Fruit fly (Drosophila melanogaster) whole organism, embryonic: ENCODE measurements around the gene Nf-YA.

Experiments used
- Antp ChIP-seq: fragments of 200-800 bp; sonication (Bioruptor generic); optimal IDR thresholded peaks from 3 replicates; lab custom pipeline; 2016; ENCODE audit warnings: missing biosample characterization, missing genetic modification characterization
- BEAF-32 ChIP-seq: fragments of 200-800 bp; sonication (Bioruptor generic); optimal IDR thresholded peaks from 3 replicates; lab custom pipeline; 2017; ENCODE audit warnings: missing biosample characterization, missing genetic modification characterization, mild to moderate bottlenecking, moderate library complexity, missing genetic modification reagents
- CG10462 ChIP-seq: fragments of 200-800 bp; sonication (Bioruptor generic); optimal IDR thresholded peaks from 2 replicates; lab custom pipeline; 2016; ENCODE audit warnings: missing biosample characterization, missing genetic modification characterization
- CG11696 ChIP-seq: fragments of 200-800 bp; sonication (Bioruptor generic); IDR thresholded peaks from 2 replicates; pipeline ENCODE4 v1.3.6; 2022; ENCODE audit warnings: missing biosample characterization, missing genetic modification characterization
- CG12236 ChIP-seq: fragments of 200-800 bp; sonication (Bioruptor generic); optimal IDR thresholded peaks from 2 replicates; lab custom pipeline; 2016; ENCODE audit warnings: missing biosample characterization, missing genetic modification characterization
- CG12659 ChIP-seq: fragments of 200-800 bp; sonication (Bioruptor generic); optimal IDR thresholded peaks from 3 replicates; lab custom pipeline; 2017; ENCODE audit warnings: mild to moderate bottlenecking, missing biosample characterization, missing genetic modification reagents, missing genetic modification characterization
- CG13775 ChIP-seq: fragments of 200-800 bp; sonication (Bioruptor generic); optimal IDR thresholded peaks from 3 replicates; lab custom pipeline; 2017; ENCODE audit warnings: missing biosample characterization, mild to moderate bottlenecking, missing genetic modification characterization
- CG14014 ChIP-seq: fragments of 200-800 bp; sonication (Bioruptor generic); IDR thresholded peaks from 2 replicates; pipeline ENCODE4 v1.3.6; 2022; ENCODE audit warnings: missing biosample characterization, missing genetic modification characterization
- CG14710 ChIP-seq: fragments of 200-800 bp; sonication (Bioruptor generic); optimal IDR thresholded peaks from 3 replicates; lab custom pipeline; 2019; ENCODE audit warnings: missing biosample characterization, mild to moderate bottlenecking, missing genetic modification characterization, moderate library complexity
- CG1602 ChIP-seq: fragments of 200-800 bp; sonication (Bioruptor generic); optimal IDR thresholded peaks from 3 replicates; lab custom pipeline; 2016; ENCODE audit warnings: missing biosample characterization, missing genetic modification characterization
- CG17385 ChIP-seq: fragments of 200-800 bp; sonication (Bioruptor generic); optimal IDR thresholded peaks from 3 replicates; lab custom pipeline; 2018; ENCODE audit warnings: missing biosample characterization, mild to moderate bottlenecking, missing genetic modification characterization
- CG30020 ChIP-seq: fragments of 200-800 bp; optimal IDR thresholded peaks from 2 replicates; lab custom pipeline; 2019; ENCODE audit warnings: missing biosample characterization, mild to moderate bottlenecking, missing genetic modification characterization, moderate library complexity
- CG31441 ChIP-seq: fragments of 200-800 bp; sonication (Bioruptor generic); IDR thresholded peaks from 2 replicates; pipeline ENCODE4 v1.3.6; 2022; ENCODE audit warnings: missing biosample characterization, missing genetic modification characterization
- CG3838 ChIP-seq: fragments of 200-800 bp; sonication (Bioruptor generic); optimal IDR thresholded peaks from 3 replicates; lab custom pipeline; 2016; ENCODE audit warnings: missing biosample characterization, missing genetic modification characterization
- CG3847 ChIP-seq: fragments of 200-800 bp; sonication (Bioruptor generic); IDR thresholded peaks from 2 replicates; pipeline ENCODE4 v1.3.6; 2022; ENCODE audit warnings: missing biosample characterization, missing genetic modification characterization
- CG42726 ChIP-seq: fragments of 200-800 bp; sonication (Bioruptor generic); IDR thresholded peaks from 2 replicates; pipeline ENCODE4 v1.3.6; 2022; ENCODE audit warnings: missing biosample characterization, missing genetic modification characterization; ENCODE audit not compliant: partially characterized antibody
- CG4328 ChIP-seq: fragments of 200-800 bp; sonication (Bioruptor generic); optimal IDR thresholded peaks from 3 replicates; lab custom pipeline; 2017; ENCODE audit warnings: missing biosample characterization, missing genetic modification reagents, missing genetic modification characterization
- CG6791 ChIP-seq: fragments of 200-800 bp; sonication (Bioruptor generic); IDR thresholded peaks from 3 replicates; pipeline ENCODE4 v1.3.6; 2022; ENCODE audit warnings: missing biosample characterization, missing genetic modification characterization; ENCODE audit not compliant: partially characterized antibody
- Elba2 ChIP-seq: fragments of 200-800 bp; sonication (Bioruptor generic); optimal IDR thresholded peaks from 3 replicates; lab custom pipeline; 2016; ENCODE audit warnings: missing biosample characterization, missing genetic modification characterization
- Fer1 ChIP-seq: fragments of 200-800 bp; sonication (Bioruptor generic); optimal IDR thresholded peaks from 2 replicates; lab custom pipeline; 2017; ENCODE audit warnings: missing biosample characterization, mild to moderate bottlenecking, missing genetic modification characterization
- GATAe ChIP-seq: fragments of 200-800 bp; sonication (Bioruptor generic); conservative IDR thresholded peaks from 2 replicates; pipeline ENCODE4 v1.3.6; 2022; ENCODE audit warnings: missing biosample characterization, missing genetic modification characterization
- Gug ChIP-seq: fragments of 200-800 bp; sonication (Bioruptor generic); IDR thresholded peaks from 4 replicates; pipeline ENCODE4 v1.3.6; 2022; ENCODE audit warnings: missing biosample characterization, missing genetic modification characterization
- Lim3 ChIP-seq: fragments of 200-800 bp; sonication (Bioruptor generic); IDR thresholded peaks from 2 replicates; pipeline ENCODE4 v1.3.6; 2022; ENCODE audit warnings: missing biosample characterization, missing genetic modification characterization
- MESR4 ChIP-seq: fragments of 200-800 bp; sonication (Bioruptor generic); optimal IDR thresholded peaks from 2 replicates; lab custom pipeline; 2018; ENCODE audit warnings: missing biosample characterization, mild to moderate bottlenecking, missing genetic modification characterization, moderate library complexity
- Mad ChIP-seq: fragments of 200-800 bp; sonication (Bioruptor generic); optimal IDR thresholded peaks from 2 replicates; lab custom pipeline; 2016; ENCODE audit warnings: missing biosample characterization, missing genetic modification characterization
- Side ChIP-seq: fragments of 200-800 bp; sonication (Bioruptor generic); optimal IDR thresholded peaks from 2 replicates; lab custom pipeline; 2016; ENCODE audit warnings: missing biosample characterization, missing genetic modification characterization
- Sry-δ ChIP-seq: fragments of 200-800 bp; sonication (Bioruptor generic); optimal IDR thresholded peaks from 2 replicates; lab custom pipeline; 2016; ENCODE audit warnings: missing biosample characterization, missing genetic modification characterization
- Xbp1 ChIP-seq: fragments of 200-800 bp; sonication (Bioruptor generic); optimal IDR thresholded peaks from 3 replicates; lab custom pipeline; 2016; ENCODE audit warnings: missing biosample characterization, mild to moderate bottlenecking, missing genetic modification characterization
- al ChIP-seq: fragments of 200-800 bp; sonication (Bioruptor generic); IDR thresholded peaks from 2 replicates; pipeline ENCODE4 v1.3.6; 2022; ENCODE audit warnings: missing biosample characterization, missing genetic modification characterization
- aop ChIP-seq: fragments of 200-800 bp; sonication (Bioruptor generic); IDR thresholded peaks from 2 replicates; pipeline ENCODE4 v1.3.6; 2022; ENCODE audit warnings: missing biosample characterization, missing genetic modification characterization
- bowl ChIP-seq: fragments of 200-800 bp; sonication (Bioruptor generic); IDR thresholded peaks from 2 replicates; pipeline ENCODE4 v1.3.6; 2022; ENCODE audit warnings: missing biosample characterization, missing genetic modification characterization
- br ChIP-seq: fragments of >200 bp; optimal IDR thresholded peaks from 2 replicates; lab custom pipeline; 2017
- croc ChIP-seq: fragments of 200-800 bp; sonication (Bioruptor generic); conservative IDR thresholded peaks from 3 replicates; pipeline ENCODE4 v1.3.6; 2022; ENCODE audit warnings: missing biosample characterization, missing genetic modification characterization
- crol ChIP-seq: fragments of 200-800 bp; sonication (Bioruptor generic); IDR thresholded peaks from 2 replicates; pipeline ENCODE4 v1.3.6; 2022; ENCODE audit warnings: missing biosample characterization, missing genetic modification characterization
- dimm ChIP-seq: fragments of 200-800 bp; sonication (Bioruptor generic); IDR thresholded peaks from 2 replicates; pipeline ENCODE4 v1.3.6; 2022; ENCODE audit warnings: missing biosample characterization, missing genetic modification characterization
- dmrt99B ChIP-seq: fragments of 200-800 bp; sonication (Bioruptor generic); optimal IDR thresholded peaks from 2 replicates; lab custom pipeline; 2018; ENCODE audit warnings: missing biosample characterization, mild to moderate bottlenecking, missing genetic modification characterization, moderate library complexity
- dpn ChIP-seq, 2 experiments: fragments of 200-800 bp; sonication (Bioruptor generic); optimal IDR thresholded peaks; 3 replicates each; lab custom pipeline; 2016; ENCODE audit warnings: missing biosample characterization in 2 of 2, missing genetic modification characterization in 2 of 2
- fru ChIP-seq: fragments of >200 bp; optimal IDR thresholded peaks from 2 replicates; lab custom pipeline; 2017
- ham ChIP-seq: fragments of 200-800 bp; sonication (Bioruptor generic); IDR thresholded peaks from 2 replicates; pipeline ENCODE4 v1.3.6; 2022; ENCODE audit warnings: missing biosample characterization, missing genetic modification characterization
- nerfin-1 ChIP-seq: fragments of 200-800 bp; sonication (Bioruptor generic); optimal IDR thresholded peaks from 3 replicates; lab custom pipeline; 2019; ENCODE audit warnings: missing biosample characterization, mild to moderate bottlenecking, missing genetic modification characterization, moderate library complexity
- otp ChIP-seq: fragments of 200-800 bp; sonication (Bioruptor generic); IDR thresholded peaks from 3 replicates; pipeline ENCODE4, ENCODE4 v1.3.6; 2022; ENCODE audit warnings: missing biosample characterization, missing genetic modification characterization
- sc ChIP-seq, 3 experiments: fragments of >200 bp in 2 of 3; fragments of 200-800 bp in 1 of 3; sonication (Bioruptor generic) in 1 of 3; optimal IDR thresholded peaks; 2 replicates in 2 of 3; 3 replicates in 1 of 3; lab custom pipeline; 2017; ENCODE audit warnings: mild to moderate bottlenecking in 1 of 3, missing biosample characterization in 1 of 3, missing genetic modification characterization in 1 of 3, missing genetic modification reagents in 1 of 3
- scrt ChIP-seq: fragments of 200-800 bp; sonication (Bioruptor generic); optimal IDR thresholded peaks from 2 replicates; lab custom pipeline; 2018; ENCODE audit warnings: missing biosample characterization, mild to moderate bottlenecking, missing genetic modification characterization, moderate library complexity
- shn ChIP-seq: fragments of 200-800 bp; sonication (Bioruptor generic); optimal IDR thresholded peaks from 3 replicates; lab custom pipeline; 2016; ENCODE audit warnings: missing biosample characterization, missing genetic modification characterization
- slou ChIP-seq: fragments of 200-800 bp; sonication (Bioruptor generic); optimal IDR thresholded peaks from 3 replicates; lab custom pipeline; 2016; ENCODE audit warnings: missing biosample characterization, missing genetic modification characterization
- so ChIP-seq: fragments of 200-800 bp; sonication (Bioruptor generic); IDR thresholded peaks from 3 replicates; pipeline ENCODE4 v1.3.6; 2022; ENCODE audit warnings: missing biosample characterization, missing genetic modification characterization
- sug ChIP-seq: fragments of 200-800 bp; optimal IDR thresholded peaks from 2 replicates; lab custom pipeline; 2019; ENCODE audit warnings: missing biosample characterization, mild to moderate bottlenecking, missing genetic modification characterization, moderate library complexity
- tgo ChIP-seq: fragments of 200-800 bp; sonication (Bioruptor generic); IDR thresholded peaks from 3 replicates; pipeline ENCODE4 v1.3.6; 2022; ENCODE audit warnings: missing biosample characterization, missing genetic modification characterization
- tio ChIP-seq: fragments of 200-800 bp; sonication (Bioruptor generic); optimal IDR thresholded peaks from 2 replicates; lab custom pipeline; 2017; ENCODE audit warnings: missing biosample characterization, missing genetic modification characterization, inconsistent platforms
- tna ChIP-seq: fragments of 200-800 bp; sonication (Bioruptor generic); IDR thresholded peaks from 2 replicates; pipeline ENCODE4 v1.3.6; 2022; ENCODE audit warnings: missing biosample characterization, missing genetic modification characterization; ENCODE audit not compliant: partially characterized antibody
- toy ChIP-seq: fragments of 200-800 bp; sonication (Bioruptor generic); IDR thresholded peaks from 2 replicates; pipeline ENCODE4 v1.3.6; 2022; ENCODE audit warnings: missing biosample characterization, missing genetic modification characterization
- trem ChIP-seq: fragments of 200-800 bp; optimal IDR thresholded peaks from 3 replicates; lab custom pipeline; 2019; ENCODE audit warnings: missing biosample characterization, mild to moderate bottlenecking, missing genetic modification characterization, moderate library complexity

Gene Nf-YA

DNA sequence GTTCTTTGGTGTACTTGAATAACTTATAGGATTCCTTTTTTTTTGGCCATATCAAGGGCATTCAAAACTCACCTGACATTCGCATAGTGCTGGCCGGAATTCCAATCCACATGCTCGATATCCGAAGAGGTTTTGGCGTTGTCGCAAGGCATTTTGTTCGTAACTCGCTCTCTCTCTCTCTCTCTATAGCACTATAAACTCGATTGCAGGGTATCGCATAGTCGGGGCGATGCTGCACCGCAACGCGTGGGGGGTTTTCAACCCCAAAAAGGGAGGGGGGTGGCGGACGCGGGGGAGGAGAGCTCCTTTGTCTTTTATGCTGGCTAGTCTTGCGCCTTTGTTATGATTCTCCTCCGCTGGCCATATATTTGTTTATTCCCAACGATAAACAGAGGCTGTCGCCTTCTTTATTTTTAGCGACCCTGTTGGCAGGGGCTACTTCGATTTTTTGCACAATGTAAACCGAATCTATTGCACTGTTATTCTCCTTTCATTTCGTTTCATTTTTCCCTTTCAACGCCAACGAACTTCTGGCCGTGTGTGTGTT is 43.6 kb downstream of the Nf-YA start (continued):
- peak; percentile 9 for TF ChIP-seq dmrt99B (tag; lab: Kevin White, UChicago)
- TF ChIP-seq CG31441 (GFP tag; lab: Robert Waterston, UW), result no peak
- TF ChIP-seq nerfin-1 (tag; lab: Kevin White, UChicago), result no peak
- TF ChIP-seq CG30020 (tag; lab: Kevin White, UChicago), result no peak
- no peak for TF ChIP-seq BEAF-32
- TF ChIP-seq CG10462 (GFP tag; lab: Kevin White, UChicago), result no peak
- TF ChIP-seq Sry-δ (GFP tag; lab: Kevin White, UChicago), result no peak
- TF ChIP-seq br (lab: Kevin White, UChicago), result no peak
- TF ChIP-seq CG12659 (GFP tag; lab: Kevin White, UChicago), result no peak
- no peak for TF ChIP-seq bowl (GFP tag; lab: Robert Waterston, UW)
- TF ChIP-seq croc, result no peak
- no peak for TF ChIP-seq CG14710 (tag; lab: Kevin White, UChicago)
- TF ChIP-seq ham (GFP tag; lab: Robert Waterston, UW), result no peak
- TF ChIP-seq tio (GFP tag; lab: Kevin White, UChicago), result no peak
- TF ChIP-seq Gug (GFP tag; lab: Robert Waterston, UW), result 0 out of 4 replicates have a peak, but pooled peaks have one; percentile 18
- TF ChIP-seq Antp (GFP tag; lab: Kevin White, UChicago), result no peak
- no peak for TF ChIP-seq dimm (GFP tag; lab: Robert Waterston, UW)
- TF ChIP-seq CG6791 (GFP tag; lab: Robert Waterston, UW), result no peak
- no peak for TF ChIP-seq shn (GFP tag; lab: Kevin White, UChicago)
- no peak for TF ChIP-seq trem
- TF ChIP-seq CG3838 (GFP tag; lab: Kevin White, UChicago), result no peak
- no peak for TF ChIP-seq CG42726 (GFP tag; lab: Robert Waterston, UW)
- TF ChIP-seq otp (GFP tag; lab: Robert Waterston, UW), result 0 out of 3 replicates have a peak, but pooled peaks have one; percentile 38
- TF ChIP-seq tna (GFP tag; lab: Robert Waterston, UW), result no peak
- TF ChIP-seq scrt, result no peak
- no peak for TF ChIP-seq CG1602 (GFP tag; lab: Kevin White, UChicago)
- TF ChIP-seq Side, result no peak
- no peak for TF ChIP-seq sc (optimal IDR thresholded peaks at IDR 0.05; lab: Kevin White, UChicago)
- TF ChIP-seq sc (GFP tag; optimal IDR thresholded peaks at IDR 0.05; lab: Kevin White, UChicago), result no peak
- no peak for TF ChIP-seq aop (GFP tag; lab: Robert Waterston, UW)
- no peak for TF ChIP-seq fru (lab: Kevin White, UChicago)
- TF ChIP-seq toy (GFP tag; lab: Robert Waterston, UW), result no peak
- TF ChIP-seq CG3847 (GFP tag; lab: Robert Waterston, UW), result no peak
- no peak for TF ChIP-seq dpn (GFP tag; optimal IDR thresholded peaks at IDR 0.05; lab: Kevin White, UChicago)
- no peak for TF ChIP-seq Xbp1 (GFP tag; lab: Kevin White, UChicago)
- peak; percentile 69 for TF ChIP-seq crol (GFP tag; lab: Robert Waterston, UW)
- no peak for TF ChIP-seq al (GFP tag; lab: Robert Waterston, UW)
- no peak for TF ChIP-seq GATAe (GFP tag; lab: Robert Waterston, UW)
- TF ChIP-seq CG12236 (GFP tag; lab: Kevin White, UChicago), result no peak
- TF ChIP-seq Lim3, result no peak
- TF ChIP-seq MESR4, result no peak
- TF ChIP-seq CG13775 (GFP tag; lab: Kevin White, UChicago), result no peak
- TF ChIP-seq Fer1 (GFP tag; lab: Kevin White, UChicago), result no peak
- no peak for TF ChIP-seq CG14014 (GFP tag; lab: Robert Waterston, UW)
- TF ChIP-seq tgo (GFP tag; lab: Robert Waterston, UW), result no peak
- no peak for TF ChIP-seq Mad (GFP tag; lab: Kevin White, UChicago)
- no peak for TF ChIP-seq CG4328 (GFP tag; lab: Kevin White, UChicago)
- no peak for TF ChIP-seq Elba2 (GFP tag; lab: Kevin White, UChicago)
- TF ChIP-seq CG17385, result no peak
- TF ChIP-seq so, result no peak
- TF ChIP-seq sug (tag; lab: Kevin White, UChicago), result peak; percentile 30
- TF ChIP-seq slou (GFP tag; lab: Kevin White, UChicago), result no peak
- TF ChIP-seq CG11696 (GFP tag; lab: Robert Waterston, UW), result no peak
